Fruit fly (Drosophila melanogaster) whole organism, wandering third instar larva: ENCODE results near the gene Sr-CIII.

Source experiments
- Abd-B ChIP-seq: fragments of >200 bp; optimal IDR thresholded peaks from 2 replicates; lab custom pipeline; 2017; ENCODE audit warnings: missing biosample characterization, missing genetic modification characterization
- CG32264 ChIP-seq: fragments of 200-800 bp; sonication (Bioruptor generic); optimal IDR thresholded peaks from 2 replicates; lab custom pipeline; 2016; ENCODE audit warnings: missing biosample characterization, missing genetic modification characterization
- CG9705 ChIP-seq: fragments of 200-800 bp; sonication (Bioruptor generic); optimal IDR thresholded peaks from 2 replicates; lab custom pipeline; 2018; ENCODE audit warnings: missing biosample characterization, mild to moderate bottlenecking, missing genetic modification characterization
- Dfd ChIP-seq: fragments of >200 bp; optimal IDR thresholded peaks from 2 replicates; lab custom pipeline; 2017; ENCODE audit warnings: missing biosample characterization, missing genetic modification characterization
- Hnf4 ChIP-seq: fragments of 200-800 bp; sonication (Bioruptor generic); optimal IDR thresholded peaks from 2 replicates; lab custom pipeline; 2016; ENCODE audit warnings: missing biosample characterization, mild to moderate bottlenecking, missing genetic modification characterization
- Myc ChIP-seq: fragments of >200 bp; optimal IDR thresholded peaks from 2 replicates; lab custom pipeline; 2017
- Rel ChIP-seq, 2 experiments: fragments of 200-800 bp; sonication (Bioruptor generic) in 1 of 2; optimal IDR thresholded peaks; 2 replicates in 1 of 2; 3 replicates in 1 of 2; lab custom pipeline; 2016 to 2019; ENCODE audit warnings: mild to moderate bottlenecking in 2 of 2, missing biosample characterization in 2 of 2, missing genetic modification characterization in 2 of 2, moderate library complexity in 1 of 2
- br ChIP-seq: fragments of 200-800 bp; sonication (Bioruptor generic); optimal IDR thresholded peaks from 2 replicates; lab custom pipeline; 2016; ENCODE audit warnings: missing biosample characterization, missing genetic modification characterization
- ey ChIP-seq: fragments of 200-800 bp; sonication (Bioruptor generic); optimal IDR thresholded peaks from 2 replicates; lab custom pipeline; 2016; ENCODE audit warnings: missing biosample characterization, missing genetic modification characterization
- h ChIP-seq: fragments of 200-800 bp; sonication (Bioruptor generic); optimal IDR thresholded peaks from 3 replicates; lab custom pipeline; 2016; ENCODE audit warnings: missing biosample characterization, mild to moderate bottlenecking, missing genetic modification characterization
- jim ChIP-seq: fragments of 175-275, 200-325 bp; sonication (Bioruptor generic); optimal IDR thresholded peaks from 2 replicates; lab custom pipeline; 2016; ENCODE audit warnings: missing biosample characterization, mild to moderate bottlenecking, missing genetic modification characterization
- lola ChIP-seq: fragments of >200 bp; optimal IDR thresholded peaks from 2 replicates; lab custom pipeline; 2017; ENCODE audit warnings: missing biosample characterization, missing genetic modification characterization
- psq ChIP-seq: fragments of 200-800 bp; sonication (Bioruptor generic); optimal IDR thresholded peaks from 3 replicates; lab custom pipeline; 2017; ENCODE audit warnings: missing biosample characterization, mild to moderate bottlenecking, missing genetic modification characterization, moderate library complexity
- sv ChIP-seq: fragments of 200-800 bp; sonication (Bioruptor generic); optimal IDR thresholded peaks from 3 replicates; lab custom pipeline; 2016; ENCODE audit warnings: missing biosample characterization, missing genetic modification characterization

DNA sequence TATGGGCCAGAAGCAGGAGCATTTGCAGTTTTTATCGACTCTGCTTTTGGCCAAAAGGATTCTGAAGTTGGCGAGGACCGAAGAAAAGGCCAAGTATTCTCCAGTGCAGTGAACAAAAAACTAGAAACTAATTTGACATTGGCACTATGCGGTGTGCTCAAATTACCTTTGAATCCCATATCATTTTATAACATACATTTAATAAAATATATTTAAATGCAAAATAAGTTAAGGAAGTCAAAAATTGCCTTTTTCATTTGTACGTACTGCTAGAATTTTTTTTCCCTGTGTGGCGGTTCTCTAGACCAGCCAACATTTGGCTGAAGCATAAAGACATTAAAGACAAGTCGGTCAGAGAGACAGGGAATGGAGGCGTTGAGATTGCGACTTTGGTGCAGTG, 49.7 kb upstream of the Sr-CIII start:
- TF ChIP-seq br (GFP tag; lab: Kevin White, UChicago) (no peak), lola (GFP tag; lab: Kevin White, UChicago) (no peak), sv (GFP tag; lab: Kevin White, UChicago) (no peak), Hnf4 (GFP tag; lab: Kevin White, UChicago) (no peak), h (no peak), psq (GFP tag; lab: Kevin White, UChicago) (no peak), CG32264 (GFP tag; lab: Kevin White, UChicago) (no peak), jim (GFP tag; lab: Kevin White, UChicago) (no peak), CG9705 (GFP tag; lab: Kevin White, UChicago) (no peak), Myc (lab: Kevin White, UChicago) (no peak), ey (GFP tag; lab: Kevin White, UChicago) (no peak), Dfd (GFP tag; lab: Kevin White, UChicago) (no peak), Rel (GFP tag; optimal IDR thresholded peaks at IDR 0.05; lab: Kevin White, UChicago) (no peak), Rel (tag; optimal IDR thresholded peaks at IDR 0.05; lab: Kevin White, UChicago) (no peak), Abd-B (GFP tag; lab: Kevin White, UChicago) (no peak)
